Worm (Caenorhabditis elegans) whole organism, young adult: ENCODE data around the gene nhr-51.

ENCODE experiments used
- B0336.3 ChIP-seq: fragments of 200-800 bp; sonication (Bioruptor generic); IDR thresholded peaks from 2 replicates; pipeline ENCODE4 v1.3.6; 2022; ENCODE audit warnings: missing genetic modification characterization, missing compliant biosample characterization
- D2030.7 ChIP-seq: fragments of 200-800 bp; sonication (Bioruptor generic); IDR thresholded peaks from 2 replicates; pipeline ENCODE4 v1.3.6; 2022; ENCODE audit warnings: missing genetic modification reagents, missing genetic modification characterization, missing compliant biosample characterization
- Y67H2A.10 ChIP-seq: fragments of 200-800 bp; sonication (Bioruptor generic); conservative IDR thresholded peaks from 2 replicates; pipeline ENCODE4 v1.3.6; 2022; ENCODE audit warnings: missing genetic modification reagents, missing genetic modification characterization, missing compliant biosample characterization
- attf-6 ChIP-seq: fragments of 200-800 bp; sonication (Bioruptor generic); IDR thresholded peaks from 2 replicates; pipeline ENCODE4 v1.3.6; 2022; ENCODE audit warnings: missing genetic modification reagents, missing genetic modification characterization, missing compliant biosample characterization
- ceh-40 ChIP-seq: fragments of 200-800 bp; sonication (Bioruptor generic); IDR thresholded peaks from 2 replicates; pipeline ENCODE4 v1.3.6; 2022; ENCODE audit warnings: missing genetic modification characterization, missing compliant biosample characterization
- ceh-79 ChIP-seq: sonication (generic microtip); optimal IDR thresholded peaks from 2 replicates; lab custom pipeline; 2017; ENCODE audit warnings: mild to moderate bottlenecking, missing genetic modification characterization, missing compliant biosample characterization
- hlh-26 ChIP-seq: fragments of 200-800 bp; sonication (Bioruptor generic); conservative IDR thresholded peaks from 2 replicates; pipeline ENCODE4 v1.3.6; 2022; ENCODE audit warnings: missing genetic modification reagents, missing genetic modification characterization, missing compliant biosample characterization
- rcor-1 ChIP-seq: fragments of 200-800 bp; sonication (Bioruptor generic); IDR thresholded peaks from 2 replicates; pipeline ENCODE4 v1.3.6; 2022; ENCODE audit warnings: missing genetic modification reagents, missing genetic modification characterization, missing compliant biosample characterization
- ztf-28 ChIP-seq: fragments of 200-800 bp; sonication (Bioruptor generic); IDR thresholded peaks from 2 replicates; pipeline ENCODE4 v1.3.6; 2022; ENCODE audit warnings: missing genetic modification reagents, missing genetic modification characterization, missing compliant biosample characterization

DNA sequence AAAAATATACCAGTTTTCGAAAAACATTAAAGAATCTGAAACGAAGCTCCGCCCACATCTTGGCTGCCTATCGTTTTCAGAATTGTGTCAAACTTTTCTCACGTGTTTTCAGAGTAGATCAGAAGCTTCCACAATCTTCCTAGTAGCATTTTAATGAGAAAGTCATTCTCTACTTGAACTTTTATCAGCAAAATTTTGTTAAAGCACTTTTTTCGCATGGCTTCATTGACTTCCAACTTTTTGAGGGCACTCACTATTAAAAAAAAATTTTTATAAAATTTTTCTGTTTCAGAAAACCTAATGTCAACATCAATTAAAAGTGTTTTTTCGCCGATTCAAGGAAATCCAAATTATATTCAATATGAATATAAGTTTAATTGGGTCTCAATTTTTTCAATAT lies 23.6 kb upstream of the nhr-51 start, which contains the start of gene sru-42:
- TF ChIP-seq rcor-1 (no peak), ztf-28 (GFP tag; lab: Robert Waterston, UW) (no peak), B0336.3 (GFP tag; lab: Robert Waterston, UW) (no peak), hlh-26 (no peak), attf-6 (GFP tag; lab: Robert Waterston, UW) (no peak), D2030.7 (GFP tag; lab: Robert Waterston, UW) (no peak), Y67H2A.10 (GFP tag; lab: Robert Waterston, UW) (no peak), ceh-79 (tag; lab: Kevin White, UChicago) (no peak), ceh-40 (GFP tag; lab: Robert Waterston, UW) (no peak)
